Worm (Caenorhabditis elegans) whole organism, early embryonic: ENCODE results near the gene ZC21.6.

Experiments used
- B0310.2 ChIP-seq: sonication (generic microtip); optimal IDR thresholded peaks from 2 replicates; lab custom pipeline; 2016; ENCODE audit warnings: mild to moderate bottlenecking, missing genetic modification characterization, missing compliant biosample characterization
- F13C5.2 ChIP-seq: sonication (generic microtip); optimal IDR thresholded peaks from 2 replicates; lab custom pipeline; 2017; ENCODE audit warnings: mild to moderate bottlenecking, missing genetic modification characterization, inconsistent platforms, missing compliant biosample characterization
- aly-1 ChIP-seq: sonication (generic microtip); optimal IDR thresholded peaks from 2 replicates; lab custom pipeline; 2016; ENCODE audit warnings: missing genetic modification characterization, missing compliant biosample characterization
- ama-1 ChIP-seq: fragments of 150-350 bp; optimal IDR thresholded peaks from 2 replicates; lab custom pipeline; 2014
- ceh-13 ChIP-seq: fragments of 200-800 bp; sonication (Bioruptor generic); optimal IDR thresholded peaks from 2 replicates; lab custom pipeline; 2018; ENCODE audit warnings: mild to moderate bottlenecking, missing genetic modification characterization, missing compliant biosample characterization
- ceh-36 ChIP-seq: sonication (generic microtip); optimal IDR thresholded peaks from 2 replicates; lab custom pipeline; 2016; ENCODE audit warnings: missing genetic modification characterization, inconsistent platforms, missing compliant biosample characterization
- ets-7 ChIP-seq: sonication (generic microtip); optimal IDR thresholded peaks from 2 replicates; lab custom pipeline; 2016; ENCODE audit warnings: missing genotype, missing genetic modification characterization, missing compliant biosample characterization
- flt-1 ChIP-seq: fragments of 200-800 bp; sonication (Bioruptor generic); IDR thresholded peaks from 2 replicates; pipeline ENCODE4 v1.3.6; 2022; ENCODE audit warnings: missing genetic modification characterization, missing compliant biosample characterization
- hmbx-1 ChIP-seq: sonication (generic microtip); optimal IDR thresholded peaks from 2 replicates; lab custom pipeline; 2016; ENCODE audit warnings: mild to moderate bottlenecking, missing genetic modification characterization, missing compliant biosample characterization
- hmg-4 ChIP-seq: fragments of 200-800 bp; sonication (Bioruptor generic); optimal IDR thresholded peaks from 2 replicates; lab custom pipeline; 2018; ENCODE audit warnings: mild to moderate bottlenecking, missing genetic modification characterization, missing compliant biosample characterization
- hnd-1 ChIP-seq: sonication (generic microtip); optimal IDR thresholded peaks from 2 replicates; lab custom pipeline; 2016; ENCODE audit warnings: missing genetic modification characterization, missing compliant biosample characterization
- pes-1 ChIP-seq: fragments of 200-800 bp; sonication (Bioruptor generic); IDR thresholded peaks from 2 replicates; pipeline ENCODE4 v1.3.6; 2022; ENCODE audit warnings: missing genetic modification reagents, missing genetic modification characterization, missing compliant biosample characterization
- scrt-1 ChIP-seq: fragments of 200-800 bp; sonication (Bioruptor generic); IDR thresholded peaks from 2 replicates; pipeline ENCODE4 v1.3.6; 2022; ENCODE audit warnings: missing genetic modification characterization, missing compliant biosample characterization
- sea-1 ChIP-seq: fragments of 200-800 bp; sonication (Bioruptor generic); conservative IDR thresholded peaks from 2 replicates; pipeline ENCODE4 v1.3.6; 2022; ENCODE audit warnings: missing genetic modification characterization, missing compliant biosample characterization
- tbx-11 ChIP-seq: fragments of 200-800 bp; sonication (Bioruptor generic); IDR thresholded peaks from 2 replicates; pipeline ENCODE4 v1.3.6; 2022; ENCODE audit warnings: missing genetic modification characterization, missing compliant biosample characterization
- tbx-37 ChIP-seq: fragments of 200-800 bp; sonication (Bioruptor generic); conservative IDR thresholded peaks from 2 replicates; pipeline ENCODE4 v1.3.6; 2022; ENCODE audit warnings: missing genetic modification reagents, missing genetic modification characterization, missing compliant biosample characterization
- tra-4 ChIP-seq: sonication (generic microtip); optimal IDR thresholded peaks from 2 replicates; lab custom pipeline; 2017; ENCODE audit warnings: missing genetic modification characterization, missing compliant biosample characterization

ZC21.6 gene

DNA sequence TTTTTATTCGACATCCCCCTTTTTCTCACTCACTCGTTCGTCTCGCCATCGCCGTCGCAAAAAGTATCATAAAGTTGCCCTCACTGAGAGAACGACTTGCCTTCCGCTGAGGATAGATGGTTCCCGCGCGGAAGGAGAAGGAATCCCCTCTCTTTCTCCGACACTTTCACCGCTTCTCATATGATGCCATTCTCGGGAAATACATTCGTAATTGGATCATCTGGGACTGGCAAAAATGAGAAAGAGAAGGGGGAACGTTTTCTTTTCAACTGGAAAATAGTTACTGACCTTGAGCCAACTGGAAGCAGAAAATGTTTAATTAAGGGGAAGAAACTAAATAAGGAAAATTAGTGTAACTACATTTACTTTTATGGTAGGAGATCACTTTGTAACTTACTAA, 26.4 kb upstream of the ZC21.6 start:
- TF ChIP-seq scrt-1 (no peak), tbx-11 (GFP tag; lab: Robert Waterston, UW) (no peak), hmbx-1 (tag; lab: Kevin White, UChicago) (no peak), hnd-1 (tag; lab: Kevin White, UChicago) (no peak), F13C5.2 (tag; lab: Kevin White, UChicago) (no peak), aly-1 (tag; lab: Kevin White, UChicago) (no peak), B0310.2 (tag; lab: Kevin White, UChicago) (no peak), flt-1 (GFP tag; lab: Robert Waterston, UW) (no peak), hmg-4 (GFP tag; lab: Kevin White, UChicago) (no peak), ets-7 (no peak), pes-1 (no peak), tra-4 (tag; lab: Kevin White, UChicago) (no peak), sea-1 (GFP tag; lab: Robert Waterston, UW) (no peak), ama-1 (lab: Kevin White, UChicago) (no peak), ceh-36 (no peak), tbx-37 (no peak), ceh-13 (GFP tag; lab: Kevin White, UChicago) (no peak)

DNA sequence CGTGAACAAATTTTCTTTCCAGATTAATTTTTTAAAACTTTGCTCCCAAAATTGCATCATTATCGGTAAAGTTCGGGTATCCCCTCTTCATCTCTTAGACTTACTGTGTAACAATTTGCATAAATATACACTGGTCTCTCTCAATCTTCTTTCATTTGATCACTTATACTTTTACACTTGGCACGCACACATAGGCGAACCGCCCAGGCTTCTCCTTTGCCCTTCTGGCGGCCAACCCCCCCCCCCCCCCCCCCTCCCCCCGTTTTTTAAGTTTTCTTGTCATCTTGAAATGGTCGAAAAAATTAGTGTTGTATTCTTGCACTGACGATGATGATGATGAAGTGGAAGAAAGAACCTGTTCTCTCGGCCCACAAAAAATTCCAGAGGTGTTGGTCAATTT, 24.9 kb upstream of the ZC21.6 start:
- TF ChIP-seq tbx-11 (GFP tag; lab: Robert Waterston, UW) (no peak), F13C5.2 (tag; lab: Kevin White, UChicago) (no peak), pes-1 (no peak), hmg-4 (GFP tag; lab: Kevin White, UChicago) (no peak), B0310.2 (tag; lab: Kevin White, UChicago) (no peak), sea-1 (GFP tag; lab: Robert Waterston, UW) (no peak), scrt-1 (no peak), ceh-36 (no peak), hnd-1 (tag; lab: Kevin White, UChicago) (no peak), ets-7 (no peak), aly-1 (tag; lab: Kevin White, UChicago) (no peak), ceh-13 (GFP tag; lab: Kevin White, UChicago) (no peak), hmbx-1 (tag; lab: Kevin White, UChicago) (no peak)

DNA sequence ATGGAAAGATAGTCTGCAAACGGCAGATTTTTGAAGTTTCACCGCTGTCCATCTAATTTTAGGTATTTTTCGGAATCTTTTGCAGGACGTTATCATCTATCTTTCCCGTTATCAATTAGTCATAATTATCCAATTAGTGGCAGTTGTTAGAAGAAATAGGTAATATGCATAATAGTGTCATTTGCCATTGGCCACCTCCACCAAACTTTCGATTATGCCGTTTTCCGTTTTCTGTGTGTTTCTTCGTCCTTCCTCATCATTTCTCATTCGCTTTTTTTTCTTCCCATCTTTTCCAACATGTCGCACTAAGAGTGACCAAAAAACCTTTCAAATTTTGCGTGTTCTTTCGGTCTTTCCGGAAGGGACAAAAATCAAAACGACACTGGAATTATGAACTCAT, 19.0 kb upstream of the ZC21.6 start:
- no peak for TF ChIP-seq ceh-36
- no peak for TF ChIP-seq scrt-1
- no peak for TF ChIP-seq sea-1 (GFP tag; lab: Robert Waterston, UW)
- TF ChIP-seq F13C5.2 (tag; lab: Kevin White, UChicago) = no peak
- TF ChIP-seq hnd-1 (tag; lab: Kevin White, UChicago) = no peak
- TF ChIP-seq hmbx-1 (tag; lab: Kevin White, UChicago) = no peak
- no peak for TF ChIP-seq ets-7
- no peak for TF ChIP-seq pes-1
- TF ChIP-seq aly-1 (tag; lab: Kevin White, UChicago) = no peak
- no peak for TF ChIP-seq ama-1 (lab: Kevin White, UChicago)
- no peak for TF ChIP-seq ceh-13 (GFP tag; lab: Kevin White, UChicago)
- no peak for TF ChIP-seq tbx-11 (GFP tag; lab: Robert Waterston, UW)
- TF ChIP-seq hmg-4 (GFP tag; lab: Kevin White, UChicago) = no peak

DNA sequence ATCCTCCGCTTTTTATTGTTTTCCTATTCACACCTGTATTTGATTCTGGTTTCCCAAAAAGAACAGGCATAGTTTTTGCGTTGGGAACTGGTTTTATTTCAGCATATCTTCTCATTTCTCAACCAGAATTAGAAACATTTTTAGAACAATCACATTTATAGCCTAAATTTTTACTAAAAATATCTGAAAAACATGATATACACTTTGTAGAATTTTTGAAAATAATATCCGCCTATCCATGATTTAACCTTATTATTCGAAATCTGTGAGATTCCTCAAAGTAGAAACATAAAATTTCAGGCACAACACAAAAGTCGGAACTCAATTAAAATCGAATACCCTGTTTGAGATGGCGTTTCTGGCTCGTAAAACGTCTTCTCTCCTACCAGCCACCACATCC, 15.4 kb upstream of the ZC21.6 start, which contains the start of gene acdh-6:
Gene acdh-6, plus strand, starts transcription at position 301 of the 400 bp plus-strand sequence.
- TF ChIP-seq B0310.2 (tag; lab: Kevin White, UChicago) = no peak
- no peak for TF ChIP-seq ets-7
- TF ChIP-seq ceh-13 (GFP tag; lab: Kevin White, UChicago) = no peak
- no peak for TF ChIP-seq flt-1 (GFP tag; lab: Robert Waterston, UW)
- no peak for TF ChIP-seq scrt-1
- TF ChIP-seq ceh-36 = no peak
- no peak for TF ChIP-seq pes-1
- TF ChIP-seq sea-1 (GFP tag; lab: Robert Waterston, UW) = no peak
- no peak for TF ChIP-seq F13C5.2 (tag; lab: Kevin White, UChicago)
- no peak for TF ChIP-seq aly-1 (tag; lab: Kevin White, UChicago)
- TF ChIP-seq hnd-1 (tag; lab: Kevin White, UChicago) = no peak
- TF ChIP-seq hmg-4 (GFP tag; lab: Kevin White, UChicago) = no peak
- TF ChIP-seq hmbx-1 (tag; lab: Kevin White, UChicago) = no peak

DNA sequence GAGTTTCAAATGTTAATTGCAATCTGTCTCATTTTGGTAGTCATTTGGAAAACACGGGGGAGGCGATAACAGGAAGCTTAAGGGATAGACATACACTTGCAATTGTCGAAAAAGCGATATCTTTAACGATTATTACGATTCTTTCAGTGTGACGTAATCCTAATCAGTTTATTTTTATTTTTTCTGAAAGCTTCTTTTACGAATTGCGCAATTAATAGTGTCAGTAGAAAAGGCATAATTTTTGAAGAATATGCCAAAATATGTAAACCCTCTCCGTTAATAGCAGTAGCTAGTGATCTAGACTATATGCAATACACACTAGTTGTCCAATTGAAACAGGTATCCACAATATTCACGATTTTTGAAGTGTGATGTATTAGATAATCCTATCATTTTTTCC, 15.0 kb upstream of the ZC21.6 start:
- TF ChIP-seq flt-1 (GFP tag; lab: Robert Waterston, UW) (no peak), aly-1 (tag; lab: Kevin White, UChicago) (no peak), pes-1 (no peak), ets-7 (no peak), ceh-13 (GFP tag; lab: Kevin White, UChicago) (no peak), hmbx-1 (tag; lab: Kevin White, UChicago) (no peak), hmg-4 (GFP tag; lab: Kevin White, UChicago) (no peak), F13C5.2 (tag; lab: Kevin White, UChicago) (no peak), ama-1 (lab: Kevin White, UChicago) (no peak), sea-1 (GFP tag; lab: Robert Waterston, UW) (no peak), B0310.2 (tag; lab: Kevin White, UChicago) (no peak)

DNA sequence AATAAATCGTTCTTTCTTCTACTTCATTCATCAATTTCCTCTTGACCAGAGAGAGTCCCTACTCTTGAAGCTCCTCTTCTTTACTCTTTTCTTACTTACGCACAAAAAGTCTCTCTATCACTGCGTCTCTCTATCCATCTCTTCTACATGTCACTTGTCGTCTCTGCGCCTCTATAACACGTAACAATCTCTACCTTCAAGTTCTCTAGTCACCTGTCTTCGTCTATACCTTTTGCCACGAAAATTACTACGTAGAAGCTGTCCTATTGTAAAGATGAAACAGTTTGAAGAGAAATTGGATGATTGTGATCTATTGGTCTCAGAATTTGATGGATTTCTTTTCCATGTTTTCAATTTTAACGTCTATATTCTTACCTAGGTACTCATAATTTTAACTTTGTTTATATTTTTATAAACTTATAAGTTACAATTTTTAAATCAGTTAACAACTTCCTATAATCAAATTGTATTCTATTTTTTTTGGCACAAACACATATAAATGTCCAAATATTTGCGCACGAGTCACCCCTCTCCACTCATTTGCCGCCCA, 11.5 kb upstream of the ZC21.6 start, which contains the start of gene C02D5.2:
Gene C02D5.2, plus strand, starts transcription at position 500 of the 550 bp plus-strand sequence.
- TF ChIP-seq pes-1 (no peak), ceh-36 (no peak), tra-4 (tag; lab: Kevin White, UChicago) (no peak), ama-1 (lab: Kevin White, UChicago) (no peak), B0310.2 (tag; lab: Kevin White, UChicago) (no peak), flt-1 (GFP tag; lab: Robert Waterston, UW) (no peak), ceh-13 (GFP tag; lab: Kevin White, UChicago) (no peak), ets-7 (no peak), hmbx-1 (tag; lab: Kevin White, UChicago) (no peak), F13C5.2 (tag; lab: Kevin White, UChicago) (no peak), scrt-1 (no peak), hmg-4 (GFP tag; lab: Kevin White, UChicago) (no peak), aly-1 (tag; lab: Kevin White, UChicago) (no peak), hnd-1 (tag; lab: Kevin White, UChicago) (no peak), tbx-37 (no peak)

DNA sequence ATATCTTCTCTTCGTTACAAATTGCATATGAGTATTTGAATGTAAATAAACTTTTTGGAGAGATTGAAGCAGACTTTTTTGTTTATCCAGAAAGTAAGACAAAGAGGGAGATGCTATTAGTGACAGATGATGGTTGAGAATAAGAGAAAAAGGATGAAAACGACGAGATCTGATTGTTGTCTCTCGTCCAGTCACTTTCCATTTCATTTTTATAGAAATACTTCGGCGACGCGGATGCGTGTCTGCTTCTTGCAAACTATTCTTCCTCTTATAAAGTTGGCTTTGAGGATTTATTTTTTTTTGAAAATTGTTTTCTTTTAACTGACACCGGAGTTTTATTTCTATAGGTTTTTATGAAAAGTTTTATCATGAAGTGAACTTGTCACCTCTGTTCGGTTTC, 10.3 kb upstream of the ZC21.6 start:
- TF ChIP-seq hnd-1 (tag; lab: Kevin White, UChicago) (no peak), tra-4 (tag; lab: Kevin White, UChicago) (no peak), aly-1 (tag; lab: Kevin White, UChicago) (no peak), ama-1 (lab: Kevin White, UChicago) (no peak), B0310.2 (tag; lab: Kevin White, UChicago) (no peak), scrt-1 (no peak), tbx-11 (GFP tag; lab: Robert Waterston, UW) (no peak), hmbx-1 (tag; lab: Kevin White, UChicago) (no peak), ceh-13 (GFP tag; lab: Kevin White, UChicago) (no peak), ceh-36 (no peak), hmg-4 (GFP tag; lab: Kevin White, UChicago) (no peak), ets-7 (no peak), tbx-37 (no peak), F13C5.2 (tag; lab: Kevin White, UChicago) (no peak), sea-1 (GFP tag; lab: Robert Waterston, UW) (no peak), pes-1 (no peak), flt-1 (GFP tag; lab: Robert Waterston, UW) (no peak)
